Worm (Caenorhabditis elegans) whole organism, early embryonic: ENCODE data around the gene ehbp-1.
A peak's percentile ranks its signal among the peaks of the same experiment; 100 is the strongest.

Experiments
- B0310.2 ChIP-seq: sonication (generic microtip); optimal IDR thresholded peaks from 2 replicates; lab custom pipeline; 2016; ENCODE audit warnings: mild to moderate bottlenecking, missing genetic modification characterization, missing compliant biosample characterization
- F13C5.2 ChIP-seq: sonication (generic microtip); optimal IDR thresholded peaks from 2 replicates; lab custom pipeline; 2017; ENCODE audit warnings: mild to moderate bottlenecking, missing genetic modification characterization, inconsistent platforms, missing compliant biosample characterization
- aly-1 ChIP-seq: sonication (generic microtip); optimal IDR thresholded peaks from 2 replicates; lab custom pipeline; 2016; ENCODE audit warnings: missing genetic modification characterization, missing compliant biosample characterization
- ama-1 ChIP-seq: fragments of 150-350 bp; optimal IDR thresholded peaks from 2 replicates; lab custom pipeline; 2014
- ceh-13 ChIP-seq: fragments of 200-800 bp; sonication (Bioruptor generic); optimal IDR thresholded peaks from 2 replicates; lab custom pipeline; 2018; ENCODE audit warnings: mild to moderate bottlenecking, missing genetic modification characterization, missing compliant biosample characterization
- ceh-36 ChIP-seq: sonication (generic microtip); optimal IDR thresholded peaks from 2 replicates; lab custom pipeline; 2016; ENCODE audit warnings: missing genetic modification characterization, inconsistent platforms, missing compliant biosample characterization
- ets-7 ChIP-seq: sonication (generic microtip); optimal IDR thresholded peaks from 2 replicates; lab custom pipeline; 2016; ENCODE audit warnings: missing genotype, missing genetic modification characterization, missing compliant biosample characterization
- flt-1 ChIP-seq: fragments of 200-800 bp; sonication (Bioruptor generic); IDR thresholded peaks from 2 replicates; pipeline ENCODE4 v1.3.6; 2022; ENCODE audit warnings: missing genetic modification characterization, missing compliant biosample characterization
- hmbx-1 ChIP-seq: sonication (generic microtip); optimal IDR thresholded peaks from 2 replicates; lab custom pipeline; 2016; ENCODE audit warnings: mild to moderate bottlenecking, missing genetic modification characterization, missing compliant biosample characterization
- hmg-4 ChIP-seq: fragments of 200-800 bp; sonication (Bioruptor generic); optimal IDR thresholded peaks from 2 replicates; lab custom pipeline; 2018; ENCODE audit warnings: mild to moderate bottlenecking, missing genetic modification characterization, missing compliant biosample characterization
- hnd-1 ChIP-seq: sonication (generic microtip); optimal IDR thresholded peaks from 2 replicates; lab custom pipeline; 2016; ENCODE audit warnings: missing genetic modification characterization, missing compliant biosample characterization
- pes-1 ChIP-seq: fragments of 200-800 bp; sonication (Bioruptor generic); IDR thresholded peaks from 2 replicates; pipeline ENCODE4 v1.3.6; 2022; ENCODE audit warnings: missing genetic modification reagents, missing genetic modification characterization, missing compliant biosample characterization
- scrt-1 ChIP-seq: fragments of 200-800 bp; sonication (Bioruptor generic); IDR thresholded peaks from 2 replicates; pipeline ENCODE4 v1.3.6; 2022; ENCODE audit warnings: missing genetic modification characterization, missing compliant biosample characterization
- sea-1 ChIP-seq: fragments of 200-800 bp; sonication (Bioruptor generic); conservative IDR thresholded peaks from 2 replicates; pipeline ENCODE4 v1.3.6; 2022; ENCODE audit warnings: missing genetic modification characterization, missing compliant biosample characterization
- tbx-11 ChIP-seq: fragments of 200-800 bp; sonication (Bioruptor generic); IDR thresholded peaks from 2 replicates; pipeline ENCODE4 v1.3.6; 2022; ENCODE audit warnings: missing genetic modification characterization, missing compliant biosample characterization
- tbx-37 ChIP-seq: fragments of 200-800 bp; sonication (Bioruptor generic); conservative IDR thresholded peaks from 2 replicates; pipeline ENCODE4 v1.3.6; 2022; ENCODE audit warnings: missing genetic modification reagents, missing genetic modification characterization, missing compliant biosample characterization
- tra-4 ChIP-seq: sonication (generic microtip); optimal IDR thresholded peaks from 2 replicates; lab custom pipeline; 2017; ENCODE audit warnings: missing genetic modification characterization, missing compliant biosample characterization

ehbp-1 gene

ce11 chrV:9527984-9528383 lies 22.5 kb upstream of the ehbp-1 start:
- TF ChIP-seq aly-1 (tag; lab: Kevin White, UChicago), result no peak
- TF ChIP-seq ceh-13 (GFP tag; lab: Kevin White, UChicago), result no peak
- TF ChIP-seq B0310.2 (tag; lab: Kevin White, UChicago), result no peak
- TF ChIP-seq F13C5.2 (tag; lab: Kevin White, UChicago), result no peak
- no peak for TF ChIP-seq ceh-36
- no peak for TF ChIP-seq tbx-37
- no peak for TF ChIP-seq ama-1 (lab: Kevin White, UChicago)
- TF ChIP-seq pes-1 (GFP tag; lab: Robert Waterston, UW), result no peak
- TF ChIP-seq hnd-1 (tag; lab: Kevin White, UChicago), result no peak
- no peak for TF ChIP-seq scrt-1 (GFP tag; lab: Robert Waterston, UW)
- no peak for TF ChIP-seq hmbx-1 (tag; lab: Kevin White, UChicago)
- TF ChIP-seq sea-1 (GFP tag; lab: Robert Waterston, UW), result no peak
- no peak for TF ChIP-seq ets-7 (tag; lab: Kevin White, UChicago)
- no peak for TF ChIP-seq flt-1 (GFP tag; lab: Robert Waterston, UW)
- TF ChIP-seq tbx-11 (GFP tag; lab: Robert Waterston, UW), result no peak
- TF ChIP-seq hmg-4 (GFP tag; lab: Kevin White, UChicago), result no peak

DNA sequence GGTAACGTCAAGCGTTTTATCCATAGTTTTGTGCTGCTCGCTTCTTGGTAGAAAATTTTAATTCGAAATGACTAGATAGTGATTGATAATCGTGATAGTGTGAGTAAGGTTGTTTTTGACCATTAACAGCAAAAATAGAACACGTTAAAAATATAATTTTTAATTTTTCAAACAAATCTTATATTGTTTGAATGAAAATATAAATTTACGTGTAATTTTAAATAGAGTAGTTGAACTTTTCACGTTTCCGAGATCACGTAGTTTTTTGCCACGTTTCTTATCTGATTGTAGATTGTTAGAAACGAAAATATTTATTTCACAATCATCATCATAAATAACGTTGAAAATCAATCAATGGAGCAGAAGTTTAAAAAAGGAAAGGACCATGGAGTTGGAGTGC lies 19.0 kb upstream of the ehbp-1 start, which contains the start of the genes C50F4.10 and pfk-1.2:
Gene C50F4.10, minus strand, starts transcription at position 101 of the 400 bp plus-strand sequence.
Gene pfk-1.2, plus strand, starts transcription at position 325 of the 400 bp plus-strand sequence.
- no peak for TF ChIP-seq hmg-4 (GFP tag; lab: Kevin White, UChicago)
- no peak for TF ChIP-seq hnd-1 (tag; lab: Kevin White, UChicago)
- no peak for TF ChIP-seq ceh-36
- TF ChIP-seq ets-7 (tag; lab: Kevin White, UChicago), result no peak
- no peak for TF ChIP-seq tbx-11 (GFP tag; lab: Robert Waterston, UW)
- TF ChIP-seq F13C5.2 (tag; lab: Kevin White, UChicago), result no peak
- TF ChIP-seq B0310.2 (tag; lab: Kevin White, UChicago), result no peak
- TF ChIP-seq hmbx-1 (tag; lab: Kevin White, UChicago), result no peak
- TF ChIP-seq tbx-37, result no peak

DNA sequence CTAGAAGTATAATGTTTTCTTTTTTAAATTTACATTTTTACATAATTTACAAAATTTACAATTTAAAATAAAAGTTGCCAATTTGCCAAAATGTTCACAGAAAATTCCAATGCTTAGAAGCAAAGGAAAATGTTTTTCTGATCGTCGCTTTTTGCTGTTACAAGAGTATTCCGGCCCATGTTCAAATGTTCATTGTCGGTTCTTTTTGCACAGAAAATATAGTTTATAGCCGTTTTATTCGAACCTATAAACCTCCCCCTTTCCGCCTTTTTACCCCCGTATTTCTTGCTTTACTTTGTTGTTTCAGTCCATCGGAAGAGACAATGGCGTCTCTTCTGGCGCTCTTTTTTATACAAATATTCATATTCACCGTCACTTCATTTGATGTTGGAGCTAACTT lies 15.8 kb upstream of the ehbp-1 start, which contains the start of gene tag-329:
Gene tag-329, plus strand, starts transcription at position 301 of the 400 bp plus-strand sequence.
- TF ChIP-seq ets-7 (tag; lab: Kevin White, UChicago), result no peak
- TF ChIP-seq sea-1 (GFP tag; lab: Robert Waterston, UW), result no peak
- TF ChIP-seq tbx-37, result no peak
- no peak for TF ChIP-seq hmbx-1 (tag; lab: Kevin White, UChicago)
- no peak for TF ChIP-seq B0310.2 (tag; lab: Kevin White, UChicago)

- TF ChIP-seq sea-1 (GFP tag; lab: Robert Waterston, UW) (no peak), scrt-1 (GFP tag; lab: Robert Waterston, UW) (no peak), ceh-13 (GFP tag; lab: Kevin White, UChicago) (no peak), tra-4 (tag; lab: Kevin White, UChicago) (no peak), aly-1 (tag; lab: Kevin White, UChicago) (no peak), F13C5.2 (tag; lab: Kevin White, UChicago) (no peak), tbx-37 (no peak), B0310.2 (tag; lab: Kevin White, UChicago) (no peak)
These were observed 13.9 kb upstream of the ehbp-1 start, which contains the start of gene C50F4.4 for ce11 chrV:9536505-9536904. Gene C50F4.4, plus strand, starts transcription at chrV:9536771.

- TF ChIP-seq ceh-13 (GFP tag; lab: Kevin White, UChicago) (no peak), flt-1 (GFP tag; lab: Robert Waterston, UW) (no peak), pes-1 (GFP tag; lab: Robert Waterston, UW) (no peak), tbx-37 (no peak), hnd-1 (tag; lab: Kevin White, UChicago) (no peak), ceh-36 (no peak)
These were observed 10.8 kb upstream of the ehbp-1 start, which contains the start of gene C50F4.12 for ce11 chrV:9539638-9540037. Gene C50F4.12, minus strand, starts transcription at chrV:9539738.

DNA sequence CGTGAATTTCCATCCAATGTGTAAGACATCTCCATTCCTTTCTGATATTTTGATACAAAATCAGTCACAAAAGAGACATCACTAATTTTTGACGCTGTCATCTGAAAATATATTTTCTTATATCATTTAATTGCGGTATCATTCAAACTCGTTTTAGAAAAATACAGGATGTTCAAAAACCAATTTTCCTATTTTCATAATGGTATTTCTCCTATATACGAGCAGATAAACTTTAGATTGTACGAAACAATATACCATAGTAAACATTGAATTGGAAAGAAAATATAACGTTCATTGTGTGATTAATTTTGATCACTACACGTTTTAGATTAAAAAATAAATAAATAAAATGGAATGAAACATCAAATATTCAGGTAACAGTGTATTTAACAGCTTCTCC lies 8.9 kb upstream of the ehbp-1 start, which contains the start of gene C50F4.16:
Gene C50F4.16, minus strand, starts transcription at position 101 of the 400 bp plus-strand sequence.
- no peak for TF ChIP-seq ama-1 (lab: Kevin White, UChicago)
- no peak for TF ChIP-seq B0310.2 (tag; lab: Kevin White, UChicago)
- TF ChIP-seq pes-1 (GFP tag; lab: Robert Waterston, UW), result no peak
- TF ChIP-seq tbx-11 (GFP tag; lab: Robert Waterston, UW), result no peak
- no peak for TF ChIP-seq hmg-4 (GFP tag; lab: Kevin White, UChicago)
- no peak for TF ChIP-seq ceh-36
- no peak for TF ChIP-seq scrt-1 (GFP tag; lab: Robert Waterston, UW)
- no peak for TF ChIP-seq flt-1 (GFP tag; lab: Robert Waterston, UW)
- TF ChIP-seq hmbx-1 (tag; lab: Kevin White, UChicago), result no peak
- no peak for TF ChIP-seq hnd-1 (tag; lab: Kevin White, UChicago)
- TF ChIP-seq ets-7 (tag; lab: Kevin White, UChicago), result no peak
- TF ChIP-seq tra-4 (tag; lab: Kevin White, UChicago), result no peak
- TF ChIP-seq ceh-13 (GFP tag; lab: Kevin White, UChicago), result no peak
- TF ChIP-seq tbx-37, result no peak
- TF ChIP-seq aly-1 (tag; lab: Kevin White, UChicago), result no peak
- TF ChIP-seq sea-1 (GFP tag; lab: Robert Waterston, UW), result no peak

ce11 chrV:9544176-9544632 lies 6.2 kb upstream of the ehbp-1 start, which contains the start of gene mdf-1:
Gene mdf-1, minus strand, starts transcription at chrV:9544226.
- TF ChIP-seq ets-7 (tag; lab: Kevin White, UChicago), result no peak
- peak; percentile 39; the same call in 1 of the 2 replicates for TF ChIP-seq flt-1 (GFP tag; lab: Robert Waterston, UW)
- TF ChIP-seq tbx-37, result no peak; the same call in 1 of the 2 replicates
- TF ChIP-seq pes-1 (GFP tag; lab: Robert Waterston, UW), result no peak; the same call in none of the 2 replicates
- no peak for TF ChIP-seq sea-1 (GFP tag; lab: Robert Waterston, UW)
- TF ChIP-seq F13C5.2 (tag; lab: Kevin White, UChicago), result peak; percentile 31
- no peak for TF ChIP-seq ceh-13 (GFP tag; lab: Kevin White, UChicago)
- no peak for TF ChIP-seq aly-1 (tag; lab: Kevin White, UChicago)
- TF ChIP-seq hnd-1 (tag; lab: Kevin White, UChicago), result no peak
- no peak for TF ChIP-seq hmg-4 (GFP tag; lab: Kevin White, UChicago)
- no peak for TF ChIP-seq tbx-11 (GFP tag; lab: Robert Waterston, UW)
- no peak for TF ChIP-seq scrt-1 (GFP tag; lab: Robert Waterston, UW)
- no peak for TF ChIP-seq ama-1 (lab: Kevin White, UChicago)
- no peak for TF ChIP-seq ceh-36
